Worm (Caenorhabditis elegans): ENCODE measurements around the gene usp-46.

ce11 chrIII:9826005-9826404 lies 49.6 kb downstream of the usp-46 start:
- TF ChIP-seq ref-1 (GFP tag; conservative IDR thresholded peaks at IDR 0.05) (no peak), klf-2 (GFP tag; conservative IDR thresholded peaks at IDR 0.05) (no peak), flt-1 (GFP tag; IDR thresholded peaks at IDR 0.05) (no peak), tab-1 (GFP tag; IDR thresholded peaks at IDR 0.05) (no peak)

All from whole organism, midembryonic.